Worm (Caenorhabditis elegans): Measurements from ENCODE around the gene kin-21.
A peak's percentile ranks its signal among the peaks of the same experiment; 100 is the strongest.

kin-21 gene

ce11 chrIV:9873837-9874236, 41.2 kb downstream of the kin-21 start:
- TF ChIP-seq dao-5 (tag; optimal IDR thresholded peaks at IDR 0.05) = no peak
- TF ChIP-seq W03F9.2 (tag; optimal IDR thresholded peaks at IDR 0.05) = peak; percentile 30

- TF ChIP-seq dao-5 (tag; optimal IDR thresholded peaks at IDR 0.05) (no peak), W03F9.2 (tag; optimal IDR thresholded peaks at IDR 0.05) (no peak), him-1 (tag; optimal IDR thresholded peaks at IDR 0.05) (no peak)
Observed at ce11 chrIV:9875646-9876045, 43.0 kb downstream of the kin-21 start.

ce11 chrIV:9878893-9879379, 46.2 kb downstream of the kin-21 start, which contains the start of gene nhr-4:
Gene nhr-4 (plus strand): TSS chrIV:9879329.
- no peak for TF ChIP-seq him-1 (tag; optimal IDR thresholded peaks at IDR 0.05)
- no peak for TF ChIP-seq W03F9.2 (tag; optimal IDR thresholded peaks at IDR 0.05)

- TF ChIP-seq dao-5 (tag; optimal IDR thresholded peaks at IDR 0.05) (no peak), him-1 (tag; optimal IDR thresholded peaks at IDR 0.05) (no peak), W03F9.2 (tag; optimal IDR thresholded peaks at IDR 0.05) (no peak)
Observed at ce11 chrIV:9884257-9884656, 51.6 kb downstream of the kin-21 start, which contains the start of the genes prp-18 and mccc-1. Gene prp-18 (minus strand): TSS chrIV:9884383. Gene mccc-1 (plus strand): TSS chrIV:9884570.
